Fruit fly (Drosophila melanogaster) whole organism, prepupa: ENCODE data around the gene mio.

Experiments used
- Blimp-1 ChIP-seq: fragments of 200-800 bp; sonication (Bioruptor generic); optimal IDR thresholded peaks from 3 replicates; lab custom pipeline; 2017; ENCODE audit warnings: missing biosample characterization, missing genetic modification characterization, mild to moderate bottlenecking, moderate library complexity, missing genetic modification reagents
- CG10631 ChIP-seq: fragments of 200-800 bp; sonication (Bioruptor generic); optimal IDR thresholded peaks from 2 replicates; lab custom pipeline; 2016; ENCODE audit warnings: missing biosample characterization, missing genetic modification characterization
- CG10669 ChIP-seq: fragments of 200-800 bp; sonication (Bioruptor generic); optimal IDR thresholded peaks from 3 replicates; lab custom pipeline; 2018; ENCODE audit warnings: missing biosample characterization, mild to moderate bottlenecking, missing genetic modification characterization, moderate library complexity
- CG11294 ChIP-seq: fragments of 200-800 bp; sonication (Bioruptor generic); IDR thresholded peaks from 2 replicates; pipeline ENCODE4 v1.3.6; 2022; ENCODE audit warnings: missing biosample characterization, missing genetic modification characterization
- CG11762 ChIP-seq: fragments of 200-800 bp; sonication (Bioruptor generic); optimal IDR thresholded peaks from 3 replicates; lab custom pipeline; 2016; ENCODE audit warnings: missing biosample characterization, missing genetic modification characterization; ENCODE audit not compliant: insufficient read depth
- CG11902 ChIP-seq: fragments of 200-800 bp; sonication (Bioruptor generic); optimal IDR thresholded peaks from 3 replicates; lab custom pipeline; 2016; ENCODE audit warnings: missing biosample characterization, missing genetic modification characterization
- CG15336 ChIP-seq: fragments of 200-800 bp; sonication (Bioruptor generic); IDR thresholded peaks from 2 replicates; pipeline ENCODE4 v1.3.6; 2022; ENCODE audit warnings: missing biosample characterization, missing genetic modification characterization
- CG16779 ChIP-seq: fragments of 200-800 bp; sonication (Bioruptor generic); optimal IDR thresholded peaks from 3 replicates; lab custom pipeline; 2017; ENCODE audit warnings: missing biosample characterization, mild to moderate bottlenecking, missing genetic modification characterization
- CG31627 ChIP-seq: fragments of 200-800 bp; sonication (Bioruptor generic); optimal IDR thresholded peaks from 3 replicates; lab custom pipeline; 2016; ENCODE audit warnings: missing biosample characterization, missing genetic modification characterization
- CG32006 ChIP-seq: fragments of 200-800 bp; sonication (Bioruptor generic); optimal IDR thresholded peaks from 3 replicates; lab custom pipeline; 2017; ENCODE audit warnings: missing biosample characterization, mild to moderate bottlenecking, missing genetic modification characterization
- CG34406 ChIP-seq: fragments of 200-800 bp; sonication (Bioruptor generic); optimal IDR thresholded peaks from 3 replicates; lab custom pipeline; 2016; ENCODE audit warnings: missing biosample characterization, missing genetic modification characterization
- CG3919 ChIP-seq: fragments of 200-800 bp; sonication (Bioruptor generic); optimal IDR thresholded peaks from 3 replicates; lab custom pipeline; 2016; ENCODE audit warnings: missing biosample characterization, missing genetic modification characterization
- CG4318 ChIP-seq: fragments of 200-800 bp; sonication (Bioruptor generic); optimal IDR thresholded peaks from 3 replicates; lab custom pipeline; 2017; ENCODE audit warnings: missing biosample characterization, mild to moderate bottlenecking, missing genetic modification characterization
- CG6163 ChIP-seq: fragments of 200-800 bp; sonication (Bioruptor generic); IDR thresholded peaks from 3 replicates; pipeline ENCODE4 v1.3.6; 2022; ENCODE audit warnings: missing biosample characterization, missing genetic modification characterization
- CG6276 ChIP-seq: fragments of 200-800 bp; sonication (Bioruptor generic); optimal IDR thresholded peaks from 2 replicates; lab custom pipeline; 2017; ENCODE audit warnings: missing biosample characterization, mild to moderate bottlenecking, missing genetic modification characterization
- CG6792 ChIP-seq: fragments of 200-800 bp; sonication (Bioruptor generic); optimal IDR thresholded peaks from 3 replicates; lab custom pipeline; 2016; ENCODE audit warnings: missing biosample characterization, missing genetic modification characterization
- CG6808 ChIP-seq: fragments of 200-800 bp; sonication (Bioruptor generic); optimal IDR thresholded peaks from 3 replicates; lab custom pipeline; 2017; ENCODE audit warnings: missing biosample characterization, missing genetic modification characterization, mild to moderate bottlenecking, moderate library complexity, missing genetic modification reagents
- CG6854 ChIP-seq: fragments of 200-800 bp; sonication (Bioruptor generic); optimal IDR thresholded peaks from 2 replicates; lab custom pipeline; 2017; ENCODE audit warnings: missing biosample characterization, mild to moderate bottlenecking, missing genetic modification characterization
- CG7368 ChIP-seq: fragments of 200-800 bp; sonication (Bioruptor generic); optimal IDR thresholded peaks from 3 replicates; lab custom pipeline; 2016; ENCODE audit warnings: missing biosample characterization, missing genetic modification characterization
- CG8119 ChIP-seq: fragments of 200-800 bp; sonication (Bioruptor generic); IDR thresholded peaks from 3 replicates; pipeline ENCODE4 v1.3.6; 2022; ENCODE audit warnings: missing biosample characterization, missing genetic modification characterization
- CG8319 ChIP-seq: fragments of 200-800 bp; sonication (Bioruptor generic); optimal IDR thresholded peaks from 3 replicates; lab custom pipeline; 2016; ENCODE audit warnings: missing biosample characterization, missing genetic modification characterization
- CG8632 ChIP-seq: fragments of 200-800 bp; sonication (Bioruptor generic); optimal IDR thresholded peaks from 3 replicates; lab custom pipeline; 2016; ENCODE audit warnings: missing biosample characterization, missing genetic modification characterization
- CG9139 ChIP-seq: fragments of 200-800 bp; sonication (Bioruptor generic); optimal IDR thresholded peaks from 3 replicates; lab custom pipeline; 2017; ENCODE audit warnings: missing biosample characterization, mild to moderate bottlenecking, missing genetic modification characterization
- Eip93F ChIP-seq: fragments of 200-800 bp; sonication (Bioruptor generic); optimal IDR thresholded peaks from 2 replicates; lab custom pipeline; 2016; ENCODE audit warnings: missing biosample characterization, mild to moderate bottlenecking, missing genetic modification characterization
- Ets21C ChIP-seq: fragments of 200-800 bp; sonication (Bioruptor generic); optimal IDR thresholded peaks from 3 replicates; lab custom pipeline; 2016; ENCODE audit warnings: missing biosample characterization, missing genetic modification characterization
- Gug ChIP-seq: fragments of 200-800 bp; sonication (Bioruptor generic); IDR thresholded peaks from 2 replicates; pipeline ENCODE4 v1.3.6; 2022; ENCODE audit warnings: missing biosample characterization, missing genetic modification characterization
- Hr38 ChIP-seq: sonication (Bioruptor generic); optimal IDR thresholded peaks from 2 replicates; lab custom pipeline; 2016; ENCODE audit warnings: missing biosample characterization, missing genetic modification characterization
- Hr4 ChIP-seq: fragments of 200-800 bp; sonication (Bioruptor generic); optimal IDR thresholded peaks from 3 replicates; lab custom pipeline; 2016; ENCODE audit warnings: missing biosample characterization, missing genetic modification characterization
- OdsH ChIP-seq: fragments of 200-800 bp; sonication (Bioruptor generic); optimal IDR thresholded peaks from 3 replicates; lab custom pipeline; 2016; ENCODE audit warnings: missing biosample characterization, missing genetic modification characterization
- Smox ChIP-seq: fragments of 200-800 bp; sonication (Bioruptor generic); optimal IDR thresholded peaks from 3 replicates; lab custom pipeline; 2016; ENCODE audit warnings: missing biosample characterization, missing genetic modification characterization
- Sox102F ChIP-seq: fragments of 200-800 bp; sonication (Bioruptor generic); optimal IDR thresholded peaks from 2 replicates; lab custom pipeline; 2016; ENCODE audit warnings: missing biosample characterization, mild to moderate bottlenecking, missing genetic modification characterization
- Sox14 ChIP-seq: fragments of 200-800 bp; sonication (Bioruptor generic); optimal IDR thresholded peaks from 3 replicates; lab custom pipeline; 2016; ENCODE audit warnings: missing biosample characterization, missing genetic modification characterization
- Sox15 ChIP-seq: fragments of 200-800 bp; sonication (Bioruptor generic); optimal IDR thresholded peaks from 3 replicates; lab custom pipeline; 2016; ENCODE audit warnings: missing biosample characterization, missing genetic modification characterization
- achi ChIP-seq: fragments of 200-800 bp; sonication (Bioruptor generic); optimal IDR thresholded peaks from 3 replicates; lab custom pipeline; 2016; ENCODE audit warnings: missing biosample characterization, missing genetic modification characterization
- acj6 ChIP-seq: fragments of 200-800 bp; sonication (Bioruptor generic); optimal IDR thresholded peaks from 3 replicates; lab custom pipeline; 2016; ENCODE audit warnings: missing biosample characterization, missing genetic modification characterization
- cyc ChIP-seq: fragments of 200-800 bp; sonication (Bioruptor generic); optimal IDR thresholded peaks from 3 replicates; lab custom pipeline; 2016; ENCODE audit warnings: missing biosample characterization, missing genetic modification characterization
- dac ChIP-seq: fragments of 200-800 bp; sonication (Bioruptor generic); optimal IDR thresholded peaks from 2 replicates; lab custom pipeline; 2017; ENCODE audit warnings: missing biosample characterization, mild to moderate bottlenecking, missing genetic modification characterization
- dsx ChIP-seq: fragments of 200-800 bp; optimal IDR thresholded peaks from 3 replicates; lab custom pipeline; 2019; ENCODE audit warnings: missing biosample characterization, mild to moderate bottlenecking, missing genetic modification characterization, moderate library complexity; ENCODE audit not compliant: poor library complexity, severe bottlenecking
- eg ChIP-seq: fragments of 200-800 bp; sonication (Bioruptor generic); IDR thresholded peaks from 3 replicates; pipeline ENCODE4 v1.3.6; 2022; ENCODE audit warnings: missing biosample characterization, missing genetic modification characterization
- fd59A ChIP-seq: fragments of 200-800 bp; sonication (Bioruptor generic); optimal IDR thresholded peaks from 2 replicates; lab custom pipeline; 2017; ENCODE audit warnings: missing biosample characterization, mild to moderate bottlenecking, missing genetic modification characterization, missing genetic modification reagents
- fd85E ChIP-seq: fragments of 200-800 bp; sonication (Bioruptor generic); optimal IDR thresholded peaks from 3 replicates; lab custom pipeline; 2016; ENCODE audit warnings: missing biosample characterization, missing genetic modification characterization
- fkh ChIP-seq: fragments of 200-800 bp; sonication (Bioruptor generic); optimal IDR thresholded peaks from 3 replicates; lab custom pipeline; 2017; ENCODE audit warnings: missing biosample characterization, mild to moderate bottlenecking, missing genetic modification characterization, moderate library complexity
- pdm3 ChIP-seq: fragments of 200-800 bp; sonication (Bioruptor generic); optimal IDR thresholded peaks from 3 replicates; lab custom pipeline; 2016; ENCODE audit warnings: missing biosample characterization, missing genetic modification characterization
- salr ChIP-seq, 2 experiments: fragments of 200-800 bp; sonication (Bioruptor generic); optimal IDR thresholded peaks; 3 replicates each; lab custom pipeline; 2016 to 2018; ENCODE audit warnings: missing biosample characterization in 2 of 2, missing genetic modification characterization in 2 of 2, mild to moderate bottlenecking in 1 of 2
- spab ChIP-seq: fragments of 200-800 bp; sonication (Bioruptor generic); optimal IDR thresholded peaks from 2 replicates; lab custom pipeline; 2017; ENCODE audit warnings: missing biosample characterization, mild to moderate bottlenecking, missing genetic modification characterization, missing genetic modification reagents
- svp ChIP-seq: fragments of 200-800 bp; sonication (Bioruptor generic); peaks from one replicate; lab custom pipeline; 2016; ENCODE audit warnings: missing biosample characterization, missing genetic modification characterization
- topi ChIP-seq: fragments of 200-800 bp; sonication (Bioruptor generic); optimal IDR thresholded peaks from 3 replicates; lab custom pipeline; 2016; ENCODE audit warnings: missing biosample characterization, missing genetic modification characterization

Gene mio

DNA sequence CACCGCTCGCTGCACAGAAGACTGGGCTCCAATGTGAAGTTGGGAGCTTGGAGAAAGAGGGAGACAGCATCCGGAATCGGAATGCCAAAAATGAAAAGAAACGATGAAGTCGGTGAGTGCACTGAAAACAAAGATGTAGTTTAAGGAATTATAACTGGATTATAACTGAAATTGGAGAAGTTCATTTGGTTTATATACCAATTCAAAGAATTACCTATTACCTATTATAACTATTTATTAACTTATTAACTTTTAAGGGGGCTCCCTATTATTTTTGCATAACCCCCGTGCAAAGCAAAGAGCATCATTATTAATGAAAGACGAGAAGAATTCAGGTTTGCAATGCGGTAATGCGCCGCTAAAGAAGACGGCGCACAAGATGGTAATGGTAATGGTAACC, 32.4 kb upstream of the mio start (continued):
- TF ChIP-seq CG15336 (GFP tag; lab: Robert Waterston, UW) (0 out of 2 replicates have a peak, but pooled peaks have one; percentile 55), fd59A (no peak), Blimp-1 (GFP tag; lab: Kevin White, UChicago) (no peak), svp (GFP tag; lab: Kevin White, UChicago) (peak; percentile 81), achi (peak; percentile 61), CG3919 (GFP tag; lab: Kevin White, UChicago) (peak; percentile 60), Sox14 (GFP tag; lab: Kevin White, UChicago) (peak; percentile 9), CG4318 (GFP tag; lab: Kevin White, UChicago) (peak; percentile 2), Sox102F (GFP tag; lab: Kevin White, UChicago) (peak; percentile 51), CG16779 (no peak), CG6792 (peak; percentile 52), CG6854 (GFP tag; lab: Kevin White, UChicago) (no peak), salr (GFP tag; optimal IDR thresholded peaks at IDR 0.05; lab: Kevin White, UChicago) (peak in 1 of 2 experiments; percentile 27), acj6 (peak; percentile 60), Gug (0 out of 2 replicates have a peak, but pooled peaks have one; percentile 46), CG10669 (peak; percentile 7), OdsH (GFP tag; lab: Kevin White, UChicago) (peak; percentile 61), spab (GFP tag; lab: Kevin White, UChicago) (no peak), CG32006 (GFP tag; lab: Kevin White, UChicago) (peak; percentile 62), CG6163 (GFP tag; lab: Robert Waterston, UW) (peak; percentile 71), fkh (GFP tag; lab: Kevin White, UChicago) (no peak), CG31627 (GFP tag; lab: Kevin White, UChicago) (no peak), Smox (GFP tag; lab: Kevin White, UChicago) (peak; percentile 44)
- TF ChIP-seq, all 60 proteins: peak for 37

DNA sequence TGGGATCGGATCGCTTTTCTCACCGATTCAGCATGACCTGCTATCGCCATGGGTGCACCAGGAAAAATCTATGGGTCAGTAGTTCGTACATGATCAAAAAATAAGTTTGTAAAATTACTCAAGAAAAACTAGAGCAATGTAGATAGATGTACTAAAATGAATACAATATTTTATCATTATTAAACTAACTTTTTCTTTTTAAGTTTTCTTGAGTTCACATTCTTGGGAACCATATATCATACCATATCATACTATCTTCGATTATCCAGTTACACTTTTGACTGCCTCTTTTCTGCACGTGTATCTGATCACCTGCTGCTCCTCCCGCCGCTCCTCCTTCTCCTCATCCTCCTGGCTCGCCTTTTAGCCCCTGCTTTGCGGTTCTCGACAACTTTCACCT, 31.7 kb upstream of the mio start:
- TF ChIP-seq Eip93F (GFP tag; lab: Kevin White, UChicago) (no peak), Sox14 (GFP tag; lab: Kevin White, UChicago) (peak; percentile 42), CG16779 (no peak), CG7368 (GFP tag; lab: Kevin White, UChicago) (peak; percentile 8), CG10669 (no peak), acj6 (peak; percentile 29), Sox15 (GFP tag; lab: Kevin White, UChicago) (no peak), CG31627 (GFP tag; lab: Kevin White, UChicago) (peak; percentile 14), CG15336 (GFP tag; lab: Robert Waterston, UW) (peak; percentile 45; the same call in 1 of the 2 replicates), CG32006 (GFP tag; lab: Kevin White, UChicago) (peak; percentile 87), Sox102F (GFP tag; lab: Kevin White, UChicago) (peak; percentile 20), dac (peak; percentile 47), CG9139 (GFP tag; lab: Kevin White, UChicago) (no peak), salr (GFP tag; optimal IDR thresholded peaks at IDR 0.05; lab: Kevin White, UChicago) (no peak), fd59A (no peak), CG11902 (GFP tag; lab: Kevin White, UChicago) (peak; percentile 33), Ets21C (peak; percentile 6), Smox (GFP tag; lab: Kevin White, UChicago) (peak; percentile 49), CG6808 (GFP tag; lab: Kevin White, UChicago) (no peak), CG8319 (peak; percentile 8), fd85E (GFP tag; lab: Kevin White, UChicago) (no peak), OdsH (GFP tag; lab: Kevin White, UChicago) (peak; percentile 64), CG34406 (GFP tag; lab: Kevin White, UChicago) (peak; percentile 53), CG8632 (GFP tag; lab: Kevin White, UChicago) (peak; percentile 42), topi (peak; percentile 29), spab (GFP tag; lab: Kevin White, UChicago) (no peak), CG10631 (peak; percentile 47), CG3919 (GFP tag; lab: Kevin White, UChicago) (peak; percentile 40), cyc (GFP tag; lab: Kevin White, UChicago) (no peak), CG8119 (GFP tag; lab: Robert Waterston, UW) (peak; percentile 69), Hr4 (GFP tag; lab: Kevin White, UChicago) (peak; percentile 47), fkh (GFP tag; lab: Kevin White, UChicago) (no peak), CG11762 (GFP tag; lab: Kevin White, UChicago) (peak; percentile 2), eg (GFP tag; lab: Robert Waterston, UW) (peak; percentile 7; the same call in 1 of the 3 replicates), Hr38 (GFP tag; lab: Kevin White, UChicago) (no peak), CG6276 (peak; percentile 66), CG4318 (GFP tag; lab: Kevin White, UChicago) (peak; percentile 67), dsx (GFP tag; lab: Kevin White, UChicago) (no peak), svp (GFP tag; lab: Kevin White, UChicago) (peak; percentile 62), pdm3 (GFP tag; lab: Kevin White, UChicago) (peak; percentile 48), CG11294 (GFP tag; lab: Robert Waterston, UW) (0 out of 2 replicates have a peak, but pooled peaks have one; percentile 27)
